Fruit fly (Drosophila melanogaster): Measurements from ENCODE around the gene T48.

The T48 gene

DNA sequence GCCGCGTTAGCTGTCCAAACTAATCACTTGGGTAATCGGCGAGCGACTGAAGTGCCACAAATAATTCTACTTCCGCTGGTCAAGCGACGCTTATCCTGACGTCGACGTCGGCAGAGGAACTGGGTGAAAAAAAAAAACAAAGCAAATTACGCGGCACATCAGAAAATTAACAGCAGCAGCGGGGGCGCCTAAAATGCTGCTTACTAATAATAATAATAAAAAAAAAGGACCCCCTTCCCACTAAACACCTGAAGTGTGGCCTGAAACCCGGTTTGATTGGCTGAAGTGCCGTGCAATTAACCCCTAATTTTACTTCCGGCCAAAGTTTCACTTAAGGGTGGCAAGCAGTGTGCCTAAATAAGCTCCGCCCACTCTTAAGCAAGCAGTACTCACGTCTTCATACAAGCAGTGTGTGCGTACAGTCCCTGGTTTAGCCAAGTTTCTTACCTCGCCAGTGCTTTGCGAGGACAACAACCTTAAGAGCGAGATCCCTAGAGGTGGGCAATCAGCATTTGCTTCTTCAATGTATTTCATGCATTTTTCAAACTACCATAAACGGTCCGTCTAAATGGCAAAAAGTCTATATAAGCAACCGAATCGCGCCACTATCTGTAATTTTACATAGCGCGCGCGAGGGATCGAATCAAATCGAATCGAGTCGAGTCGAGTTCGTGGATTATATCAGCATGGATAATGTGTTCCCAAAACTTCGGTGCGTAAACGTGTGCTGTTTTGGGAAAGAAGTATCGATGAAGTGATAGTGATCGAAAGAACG lies at the start of gene T48, which contains the start of gene ro:
Gene T48 (plus strand): TSS at position 614 of the 775 bp plus-strand sequence.
Gene ro (minus strand): TSS at position 51 of the 775 bp plus-strand sequence.
- TF ChIP-seq noc (tag; optimal IDR thresholded peaks at IDR 0.05): no peak

DNA sequence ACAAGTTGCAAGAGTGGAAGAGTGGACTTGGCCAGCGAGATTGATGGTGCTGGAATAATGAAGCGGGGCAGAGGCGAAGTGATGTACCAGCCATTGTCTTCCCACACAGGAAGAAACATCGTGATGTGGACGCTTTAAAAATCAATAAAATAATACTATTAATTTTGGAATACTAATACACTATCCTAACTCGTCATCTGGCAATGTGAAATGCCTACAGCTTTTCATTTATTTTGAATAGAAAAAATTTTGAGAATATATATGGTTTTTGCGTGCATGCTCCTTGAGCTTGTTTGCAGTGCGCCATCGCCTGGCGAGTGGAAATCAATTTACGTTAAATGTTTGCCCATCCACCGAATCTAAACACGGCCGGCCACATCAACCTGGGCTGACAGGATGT lies 49.7 kb upstream of the T48 start:
- TF ChIP-seq noc (tag; optimal IDR thresholded peaks at IDR 0.05): no peak

DNA sequence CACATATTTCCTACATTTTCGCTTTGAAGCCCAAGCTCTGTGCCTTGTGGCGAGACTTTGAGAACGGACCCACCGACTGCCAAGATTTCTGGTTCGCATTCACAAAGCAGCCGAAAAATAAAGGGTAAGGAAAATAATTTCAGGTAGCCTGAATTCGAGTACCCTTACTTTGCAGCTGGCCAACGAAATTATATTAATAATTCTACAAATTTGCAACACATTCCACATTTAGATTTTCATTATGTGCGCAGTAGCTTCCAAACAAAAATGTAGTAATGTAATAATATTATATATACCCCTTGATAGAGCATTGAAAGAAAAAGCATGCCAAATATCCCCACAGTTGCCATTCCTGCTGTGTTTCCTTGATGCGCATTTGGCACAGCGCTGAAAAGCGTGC lies 35.1 kb upstream of the T48 start:
- TF ChIP-seq noc (tag; optimal IDR thresholded peaks at IDR 0.05): no peak

DNA sequence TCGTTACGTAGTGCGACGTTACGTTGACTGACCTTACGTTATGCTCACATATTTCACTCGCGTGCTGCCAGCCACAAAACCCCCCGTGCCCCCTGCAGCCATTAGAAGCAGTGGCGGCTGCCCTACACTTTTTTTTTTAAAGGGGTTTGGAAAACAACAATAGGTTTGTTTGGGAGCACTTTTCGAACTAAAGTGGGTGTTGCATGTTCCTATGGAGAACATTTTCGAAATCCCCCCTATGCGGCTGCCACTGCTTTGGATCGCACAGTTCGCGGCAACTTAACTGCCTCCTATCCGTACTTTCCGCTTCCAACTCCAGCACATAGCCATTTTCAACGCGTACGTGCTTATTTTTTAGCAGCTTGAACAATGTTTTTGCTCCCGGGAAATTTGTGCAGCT lies 27.8 kb upstream of the T48 start:
- no peak for TF ChIP-seq noc (tag; optimal IDR thresholded peaks at IDR 0.05)

DNA sequence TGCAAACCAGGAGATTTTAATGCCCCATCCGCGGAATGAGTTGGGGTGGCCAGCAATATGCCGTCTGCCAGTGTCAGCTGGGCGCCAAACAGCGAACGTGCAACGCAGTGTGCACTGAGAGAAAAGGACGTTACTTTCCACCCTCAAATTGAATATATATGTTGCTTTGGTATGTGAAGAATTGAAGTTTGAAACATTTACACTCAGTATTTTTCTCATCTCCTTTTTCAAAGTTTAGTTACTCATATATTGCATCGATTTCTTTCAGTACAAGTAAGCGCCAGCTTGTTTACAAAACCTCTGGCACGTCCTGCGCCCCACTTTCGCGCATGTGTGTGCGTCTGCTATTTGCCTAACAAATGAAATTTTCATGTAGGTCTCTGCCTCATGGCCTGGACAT lies 22.3 kb upstream of the T48 start:
- no peak for TF ChIP-seq noc (tag; optimal IDR thresholded peaks at IDR 0.05)

DNA sequence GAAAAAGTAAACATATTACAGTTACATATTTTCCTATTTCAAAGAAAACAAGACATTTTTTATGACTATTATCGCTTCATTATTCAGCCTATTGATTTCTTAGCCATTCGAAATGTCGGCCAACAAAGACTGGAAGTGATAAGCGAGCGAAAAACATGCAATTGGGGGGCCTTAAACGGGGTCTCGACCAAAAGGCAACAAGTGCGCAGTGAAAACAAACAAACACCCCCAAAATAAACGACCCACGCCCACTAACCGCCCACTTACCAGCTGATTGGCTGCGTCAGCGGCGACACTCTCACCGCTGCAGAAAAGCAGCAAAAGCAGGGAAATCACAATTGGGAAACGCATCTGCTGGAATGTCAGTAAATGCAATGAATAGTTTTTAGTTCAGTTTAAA lies 19.3 kb upstream of the T48 start:
- TF ChIP-seq noc (tag; optimal IDR thresholded peaks at IDR 0.05): no peak

DNA sequence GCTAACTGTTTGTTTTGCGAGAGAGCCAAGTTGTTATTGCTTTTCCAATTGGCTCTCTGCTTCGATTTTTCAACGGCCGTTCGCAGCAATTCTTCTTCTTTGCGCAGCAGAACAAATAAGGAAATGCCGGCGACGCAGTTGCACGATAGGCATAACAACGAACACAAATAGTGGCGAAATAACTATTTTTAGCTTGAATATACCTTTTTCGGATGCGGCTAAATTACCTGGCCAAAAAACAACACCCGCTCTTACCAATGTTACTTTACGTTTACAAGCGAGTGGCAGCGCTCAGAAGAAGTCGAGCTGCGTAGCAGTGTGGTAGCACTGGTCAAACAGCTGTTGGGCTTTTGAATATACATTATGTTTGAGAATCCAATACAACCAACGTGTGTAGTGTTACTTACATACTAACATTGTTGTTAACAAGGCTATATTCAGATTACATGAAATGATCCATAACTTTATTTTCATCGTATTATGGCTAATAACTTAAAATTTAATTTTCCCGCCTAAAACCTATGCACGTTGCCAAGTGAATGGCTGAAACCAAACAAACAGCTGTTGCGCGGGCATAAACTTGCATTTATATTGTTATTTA lies 18.6 kb upstream of the T48 start, which contains the start of the genes Lerp and IntS12:
Gene Lerp (minus strand): TSS at position 283 of the 601 bp plus-strand sequence.
Gene IntS12 (plus strand): TSS at position 529 of the 601 bp plus-strand sequence.
- no peak for TF ChIP-seq noc (tag; optimal IDR thresholded peaks at IDR 0.05)

DNA sequence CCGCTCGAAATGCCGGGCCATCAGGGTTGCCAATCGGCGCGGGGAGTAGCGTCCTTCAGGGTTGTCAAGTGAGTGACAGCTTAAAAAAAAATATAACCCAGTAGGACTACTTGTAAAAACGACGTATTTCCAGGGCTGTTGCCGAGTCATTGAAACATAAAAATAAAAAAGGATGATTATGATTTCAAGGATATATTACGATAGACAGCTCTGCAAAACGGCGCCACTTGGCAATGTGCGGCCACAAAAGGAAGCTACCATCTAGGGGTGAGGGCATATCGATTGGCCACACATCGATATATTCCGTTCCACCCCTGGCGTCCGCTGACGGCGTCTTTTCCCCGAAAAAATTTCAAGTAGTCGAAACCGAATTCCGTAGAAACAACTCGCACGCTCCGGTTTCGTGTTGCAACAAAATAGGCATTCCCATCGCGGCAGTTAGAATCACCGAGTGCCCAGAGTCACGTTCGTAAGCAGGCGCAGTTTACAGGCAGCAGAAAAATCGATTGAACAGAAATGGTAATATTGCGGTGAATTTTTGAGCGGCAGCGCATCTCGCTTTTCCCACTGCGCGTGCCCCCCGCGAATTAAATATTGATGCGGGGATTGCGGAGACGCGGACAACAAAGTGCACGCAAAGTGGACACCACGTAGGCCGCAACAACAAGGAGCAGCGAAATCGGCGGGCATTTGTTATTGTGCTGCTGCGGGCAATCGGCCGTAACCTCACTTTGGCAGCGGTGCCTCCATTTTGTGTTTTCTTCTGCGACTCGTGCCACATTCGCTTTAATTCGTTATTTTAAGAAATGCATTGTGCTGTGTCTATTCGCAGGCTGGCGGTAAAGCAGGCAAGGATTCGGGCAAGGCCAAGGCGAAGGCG lies 14.7 kb upstream of the T48 start, which contains the start of the genes ball and His2Av:
Gene ball (minus strand): TSS at position 231 of the 880 bp plus-strand sequence.
Gene His2Av (plus strand): TSS at position 353 of the 880 bp plus-strand sequence.
- TF ChIP-seq noc (tag; optimal IDR thresholded peaks at IDR 0.05): peak; percentile 72

DNA sequence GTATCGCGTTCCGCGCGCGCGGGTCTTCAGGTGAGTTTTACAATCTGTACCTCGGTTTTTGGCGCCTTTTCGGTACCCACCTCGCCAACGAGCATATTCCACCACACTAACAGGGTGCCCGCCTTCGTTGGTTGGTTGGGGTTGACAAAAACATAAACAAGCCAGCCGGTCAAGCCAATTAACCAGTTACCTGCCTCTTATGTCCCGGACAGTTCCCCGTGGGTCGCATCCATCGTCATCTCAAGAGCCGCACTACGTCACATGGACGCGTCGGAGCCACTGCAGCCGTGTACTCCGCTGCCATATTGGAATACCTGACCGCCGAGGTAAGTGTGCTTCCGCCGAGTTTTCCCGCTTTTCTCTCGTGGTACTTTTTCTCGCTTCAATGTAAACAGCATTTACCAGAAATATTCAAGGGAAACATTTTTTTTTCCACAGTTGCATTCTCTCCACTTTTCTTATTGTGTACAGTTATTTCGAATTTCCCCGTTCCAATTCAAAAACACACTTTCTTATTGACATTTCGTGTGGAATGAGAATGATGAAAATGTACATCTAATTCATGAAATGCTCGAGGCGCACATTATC lies 14.0 kb upstream of the T48 start:
- no peak for TF ChIP-seq noc (tag; optimal IDR thresholded peaks at IDR 0.05)

DNA sequence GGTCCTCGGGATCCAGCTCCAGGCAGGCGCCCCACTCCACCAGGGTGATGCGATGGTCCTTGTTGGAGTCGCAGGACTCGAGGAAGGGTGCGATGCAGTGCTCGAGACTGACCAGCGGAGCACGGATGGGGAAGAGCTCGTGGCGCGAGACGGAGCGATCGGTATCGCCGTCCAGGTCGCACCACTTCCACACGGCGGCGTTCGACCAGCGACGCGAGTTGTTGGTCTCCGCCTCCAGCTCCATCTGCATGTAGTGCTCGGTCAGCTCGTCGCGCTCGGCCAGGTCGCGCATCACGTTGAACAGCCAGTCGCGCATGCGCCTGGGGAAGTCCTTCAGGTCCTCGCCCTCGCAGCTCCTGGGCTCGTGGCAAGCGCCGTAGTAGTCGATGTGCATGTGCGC lies 12.1 kb upstream of the T48 start:
- TF ChIP-seq noc (tag; optimal IDR thresholded peaks at IDR 0.05): no peak

DNA sequence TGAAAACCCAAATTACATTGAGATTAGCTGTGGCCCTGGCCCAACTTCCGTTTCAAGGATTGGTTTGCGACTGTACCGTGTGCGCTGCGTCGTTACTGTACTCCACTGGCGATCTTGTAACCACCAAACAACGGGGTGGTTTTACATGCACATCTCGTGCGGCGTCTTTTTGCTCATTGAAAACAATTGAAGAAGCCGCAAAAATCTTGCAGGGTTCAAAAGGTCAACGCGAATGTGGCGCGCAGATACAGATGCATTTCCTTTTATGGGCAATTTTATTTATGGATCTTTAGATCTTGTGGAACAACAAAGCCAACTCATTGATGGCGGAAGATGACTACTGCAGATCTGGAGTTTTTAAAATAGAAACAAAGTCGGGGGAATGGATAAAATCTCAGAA lies 11.0 kb upstream of the T48 start:
- no peak for TF ChIP-seq noc (tag; optimal IDR thresholded peaks at IDR 0.05)

DNA sequence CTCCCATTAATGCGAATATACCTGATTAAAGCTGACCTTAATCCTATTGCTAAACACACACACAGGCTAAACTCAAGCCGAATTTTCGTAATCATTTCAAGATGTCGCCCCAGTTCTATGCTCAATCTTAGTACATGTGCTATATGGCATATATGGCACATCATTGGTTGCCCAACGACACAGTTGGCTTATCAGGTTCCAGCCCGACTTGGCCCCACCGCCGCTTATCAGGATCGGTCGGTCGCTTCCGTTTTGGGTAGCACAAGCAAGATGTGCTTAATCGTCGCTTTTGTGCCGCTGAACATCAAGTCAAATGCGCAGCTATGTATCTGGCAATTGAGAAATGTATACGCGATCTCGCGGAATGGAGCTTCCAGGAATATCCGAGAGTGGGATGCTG lies 10.5 kb upstream of the T48 start:
- no peak for TF ChIP-seq noc (tag; optimal IDR thresholded peaks at IDR 0.05)

DNA sequence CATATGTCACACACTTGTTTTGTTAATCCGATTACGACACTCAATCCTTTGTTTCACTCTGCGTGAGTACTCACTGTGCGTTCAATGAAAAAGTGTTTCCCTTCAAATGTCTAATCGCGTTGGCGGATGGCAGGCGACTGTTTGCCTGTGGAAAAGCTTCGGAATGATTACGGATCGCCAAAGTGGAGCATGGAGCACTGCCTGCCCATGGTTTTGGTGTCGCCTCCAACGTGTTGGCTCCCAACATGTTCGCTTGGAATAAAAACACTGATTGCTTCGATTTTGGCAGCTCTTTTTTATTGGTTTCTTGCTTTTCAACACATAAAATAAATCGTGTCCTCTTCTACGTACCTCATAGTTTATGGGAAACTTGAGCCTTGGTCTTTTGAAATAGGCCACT lies 9.7 kb upstream of the T48 start, which contains the start of gene SPARC:
Gene SPARC (minus strand): TSS at position 144 of the 400 bp plus-strand sequence.
- TF ChIP-seq noc (tag; optimal IDR thresholded peaks at IDR 0.05): no peak

DNA sequence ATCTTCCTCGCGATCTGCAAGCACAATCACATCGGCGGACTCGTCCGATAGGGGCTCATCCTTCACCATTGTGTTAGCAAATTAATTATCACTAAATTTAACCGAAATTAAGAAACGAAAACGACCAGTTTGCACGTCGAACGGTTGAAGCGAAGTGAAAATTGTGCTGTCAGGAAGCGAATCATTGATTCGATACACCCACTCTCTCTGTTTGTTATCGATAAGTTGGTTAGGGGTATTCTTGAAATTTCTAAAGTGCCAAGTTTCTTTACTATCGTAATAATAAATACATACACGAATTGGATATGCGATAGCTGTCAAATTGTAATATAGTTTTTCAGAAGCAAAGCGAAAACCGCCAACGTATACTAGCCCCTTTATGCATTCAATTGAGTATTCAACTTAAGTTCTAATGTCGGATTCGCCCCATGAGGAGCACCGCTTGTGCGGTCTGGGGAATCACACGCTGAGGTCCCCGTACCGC lies 5.9 kb upstream of the T48 start, which contains the start of gene Rb97D:
Gene Rb97D (minus strand): TSS at position 199 of the 484 bp plus-strand sequence.
- peak; percentile 67 for TF ChIP-seq noc (tag; optimal IDR thresholded peaks at IDR 0.05)

DNA sequence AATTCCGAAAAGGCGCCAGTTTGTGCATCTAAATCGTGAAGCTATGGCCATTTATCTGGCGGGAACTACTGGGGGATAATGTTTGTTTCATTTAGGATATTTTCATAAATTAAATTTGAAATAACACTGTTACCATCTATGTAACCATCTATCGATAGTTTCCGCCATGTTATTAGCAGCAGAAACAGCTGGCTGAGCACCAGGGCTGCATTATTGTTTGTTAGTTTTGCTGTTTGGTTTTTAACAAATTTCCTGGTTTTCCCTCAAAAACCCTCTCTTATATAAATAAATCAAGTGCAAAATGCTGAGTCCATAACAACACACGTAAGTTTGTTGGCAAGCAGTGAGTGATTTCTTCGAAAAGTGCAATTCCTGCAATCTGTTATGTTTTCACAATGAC lies 5.1 kb upstream of the T48 start, which contains the start of gene CG5500:
Gene CG5500 (plus strand): TSS at position 199 of the 400 bp plus-strand sequence.
- TF ChIP-seq noc (tag; optimal IDR thresholded peaks at IDR 0.05): no peak

All from whole organism, larva.